Worm (Caenorhabditis elegans): ENCODE results near the gene Y49E10.30.

ce11 chrIII:12437020-12437419 lies 50.3 kb downstream of the Y49E10.30 start:
- no peak for TF ChIP-seq him-1 (tag; optimal IDR thresholded peaks at IDR 0.05)
- TF ChIP-seq W03F9.2 (tag; optimal IDR thresholded peaks at IDR 0.05) = no peak
- no peak for TF ChIP-seq dao-5 (tag; optimal IDR thresholded peaks at IDR 0.05)

All from whole organism, L4/young adult.